Worm (Caenorhabditis elegans) whole organism, midembryonic: ENCODE measurements around the gene nhr-43.

Experiments
- flt-1 ChIP-seq: fragments of 200-800 bp; sonication (Bioruptor generic); IDR thresholded peaks from 2 replicates; pipeline ENCODE4 v1.3.6; 2022; ENCODE audit warnings: missing genetic modification characterization, missing compliant biosample characterization
- med-1 ChIP-seq: sonication (generic microtip); optimal IDR thresholded peaks from 2 replicates; lab custom pipeline; 2017; ENCODE audit warnings: missing genetic modification characterization, mild to moderate bottlenecking, missing compliant biosample characterization, antibody characterized with exemption, missing genetic modification reagents; ENCODE audit not compliant: insufficient read depth
- ztf-23 ChIP-seq: fragments of 200-800 bp; sonication (Bioruptor generic); IDR thresholded peaks from 2 replicates; pipeline ENCODE4 v1.3.6; 2022; ENCODE audit warnings: missing genetic modification reagents, missing genetic modification characterization, missing compliant biosample characterization

DNA sequence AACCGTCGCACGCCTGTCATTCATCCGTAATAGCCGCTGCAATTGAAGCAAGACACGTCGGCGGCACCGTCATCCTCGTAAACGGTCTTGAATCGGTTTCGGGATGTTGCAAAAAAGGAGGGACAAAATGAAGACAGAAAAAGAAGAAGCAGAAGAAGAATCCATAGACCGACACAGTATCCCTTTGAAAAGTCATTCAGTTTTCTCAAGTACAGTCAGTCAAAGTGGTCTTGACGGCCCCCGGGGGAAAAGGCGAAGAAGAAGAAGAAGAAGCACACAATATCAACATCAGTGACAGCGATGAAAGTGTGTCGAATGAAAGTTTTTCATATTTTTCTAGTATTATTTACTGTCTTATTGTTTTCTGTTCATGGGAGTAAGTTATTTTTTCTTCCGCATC lies 21.1 kb upstream of the nhr-43 start, which contains the start of gene cutl-27:
- TF ChIP-seq med-1 (GFP tag; lab: Kevin White, UChicago) (no peak), flt-1 (GFP tag; lab: Robert Waterston, UW) (no peak), ztf-23 (GFP tag; lab: Robert Waterston, UW) (no peak)
